Worm (Caenorhabditis elegans) whole organism, L1 larva: ENCODE results near the gene faah-6.
A peak's percentile ranks its signal among the peaks of the same experiment; 100 is the strongest.

Source experiments
- C04F5.9 ChIP-seq: sonication (generic microtip); optimal IDR thresholded peaks from 2 replicates; lab custom pipeline; 2016; ENCODE audit warnings: missing genetic modification characterization, missing compliant biosample characterization
- ceh-82 ChIP-seq, 3 experiments: fragments of 150-350 bp in 1 of 3; sonication (generic microtip) in 2 of 3; optimal IDR thresholded peaks; 2 replicates each; lab custom pipeline; 2014 to 2017; ENCODE audit warnings: missing biosample characterization in 3 of 3, missing genetic modification characterization in 3 of 3
- ces-1 ChIP-seq: fragments of 150-350 bp; optimal IDR thresholded peaks from 2 replicates; lab custom pipeline; 2014; ENCODE audit warnings: missing biosample characterization, missing genetic modification reagents, missing genetic modification characterization
- dpl-1 ChIP-seq, 3 experiments: fragments of 150-350 bp in 2 of 3; sonication (generic microtip) in 1 of 3; optimal IDR thresholded peaks; 2 replicates each; lab custom pipeline; 2014 to 2017; ENCODE audit warnings: missing biosample characterization in 3 of 3, missing genetic modification characterization in 3 of 3, missing genetic modification reagents in 3 of 3
- efl-1 ChIP-seq, 4 experiments: fragments of 150-350 bp; optimal IDR thresholded peaks in 3 of 4; peaks in 1 of 4; 1 replicate in 1 of 4; 2 replicates in 3 of 4; lab custom pipeline; 2014; ENCODE audit warnings: missing biosample characterization in 2 of 4, missing genetic modification characterization in 2 of 4, missing genetic modification reagents in 2 of 4
- fkh-8 ChIP-seq: sonication (generic microtip); optimal IDR thresholded peaks from 2 replicates; lab custom pipeline; 2016; ENCODE audit warnings: mild to moderate bottlenecking, missing genetic modification characterization, missing compliant biosample characterization
- grh-1 ChIP-seq: fragments of 200-800 bp; sonication (Bioruptor generic); IDR thresholded peaks from 2 replicates; pipeline ENCODE4 v1.3.6; 2022; ENCODE audit warnings: missing genetic modification reagents, missing genetic modification characterization, missing compliant biosample characterization
- hlh-17 ChIP-seq: fragments of 200-800 bp; sonication (Bioruptor generic); optimal IDR thresholded peaks from 2 replicates; lab custom pipeline; 2018; ENCODE audit warnings: missing genetic modification characterization, mild to moderate bottlenecking, missing compliant biosample characterization, moderate library complexity, borderline replicate concordance
- irx-1 ChIP-seq: sonication (generic microtip); optimal IDR thresholded peaks from 2 replicates; lab custom pipeline; 2016; ENCODE audit warnings: missing genetic modification characterization, missing compliant biosample characterization
- isw-1 ChIP-seq: fragments of 200-800 bp; sonication (Bioruptor generic); IDR thresholded peaks from 2 replicates; pipeline ENCODE4 v1.3.6; 2022; ENCODE audit warnings: missing genetic modification characterization, missing compliant biosample characterization
- lin-14 ChIP-seq: fragments of 200-800 bp; sonication (Bioruptor generic); optimal IDR thresholded peaks from 2 replicates; lab custom pipeline; 2018; ENCODE audit warnings: mild to moderate bottlenecking, missing genetic modification characterization, moderate library complexity, missing compliant biosample characterization
- lin-15B ChIP-seq: fragments of 150-350 bp; sonication (generic microtip); optimal IDR thresholded peaks from 3 replicates; lab custom pipeline; 2014; ENCODE audit warnings: missing biosample characterization, missing genetic modification characterization
- lin-39 ChIP-seq: fragments of 150-350 bp; optimal IDR thresholded peaks from 2 replicates; lab custom pipeline; 2014; ENCODE audit warnings: missing biosample characterization, missing genetic modification reagents, missing genetic modification characterization
- lir-3 ChIP-seq: sonication (generic microtip); optimal IDR thresholded peaks from 2 replicates; lab custom pipeline; 2016; ENCODE audit warnings: mild to moderate bottlenecking, missing genetic modification characterization, moderate library complexity, missing compliant biosample characterization; ENCODE audit not compliant: poor library complexity
- mef-2 ChIP-seq: fragments of 150-350 bp; optimal IDR thresholded peaks from 2 replicates; lab custom pipeline; 2014; ENCODE audit warnings: missing biosample characterization, missing genetic modification characterization
- nhr-11 ChIP-seq: fragments of 150-350 bp; optimal IDR thresholded peaks from 2 replicates; lab custom pipeline; 2014; ENCODE audit warnings: missing biosample characterization, missing genetic modification characterization
- nhr-47 ChIP-seq: sonication (generic microtip); optimal IDR thresholded peaks from 2 replicates; lab custom pipeline; 2016; ENCODE audit warnings: mild to moderate bottlenecking, missing genetic modification characterization, moderate library complexity, missing compliant biosample characterization
- nhr-71 ChIP-seq: sonication (generic microtip); optimal IDR thresholded peaks from 2 replicates; lab custom pipeline; 2016; ENCODE audit warnings: mild to moderate bottlenecking, missing genetic modification characterization, moderate library complexity, missing compliant biosample characterization
- nhr-76 ChIP-seq: sonication (generic microtip); optimal IDR thresholded peaks from 2 replicates; lab custom pipeline; 2017; ENCODE audit warnings: missing biosample characterization, missing genetic modification characterization
- nhr-85 ChIP-seq: sonication (generic microtip); peaks from one replicate; lab custom pipeline; 2016; ENCODE audit warnings: missing genetic modification characterization, inconsistent platforms, missing compliant biosample characterization
- rnt-1 ChIP-seq: sonication (generic microtip); optimal IDR thresholded peaks from 2 replicates; lab custom pipeline; 2016; ENCODE audit warnings: mild to moderate bottlenecking, missing genetic modification characterization, moderate library complexity, missing compliant biosample characterization
- snu-23 ChIP-seq: sonication (generic microtip); optimal IDR thresholded peaks from 2 replicates; lab custom pipeline; 2016; ENCODE audit warnings: missing genetic modification characterization, missing compliant biosample characterization
- sptf-1 ChIP-seq: fragments of 150-350 bp; optimal IDR thresholded peaks from 2 replicates; lab custom pipeline; 2014; ENCODE audit warnings: missing biosample characterization, missing genetic modification characterization
- unc-30 ChIP-seq: sonication (generic microtip); optimal IDR thresholded peaks from 2 replicates; lab custom pipeline; 2017; ENCODE audit warnings: missing biosample characterization, missing genetic modification characterization
- unc-62 ChIP-seq: fragments of 150-350 bp; optimal IDR thresholded peaks from 2 replicates; lab custom pipeline; 2014; ENCODE audit warnings: missing biosample characterization, missing genetic modification reagents, missing genetic modification characterization
- unc-98 ChIP-seq: fragments of 200-800 bp; sonication (Bioruptor generic); IDR thresholded peaks from 2 replicates; pipeline ENCODE4 v1.3.6; 2022; ENCODE audit warnings: missing genetic modification characterization, missing compliant biosample characterization
- zip-4 ChIP-seq: fragments of 200-800 bp; sonication (Bioruptor generic); optimal IDR thresholded peaks from 2 replicates; lab custom pipeline; 2018; ENCODE audit warnings: mild to moderate bottlenecking, missing genetic modification characterization, moderate library complexity, missing compliant biosample characterization

Gene faah-6

ce11 chrIII:11689303-11689702 lies 39.1 kb downstream of the faah-6 start (continued):
- TF ChIP-seq dpl-1 (GFP tag; optimal IDR thresholded peaks at IDR 0.05; lab: Kevin White, UChicago) (peak; percentile 11 to 17 (median 16)), unc-62 (GFP tag; lab: Kevin White, UChicago) (no peak), mef-2 (tag; lab: Kevin White, UChicago) (no peak), nhr-11 (tag; lab: Kevin White, UChicago) (no peak)

ce11 chrIII:11689887-11690286 lies 39.6 kb downstream of the faah-6 start:
- TF ChIP-seq lir-3 (tag; lab: Kevin White, UChicago) (no peak), snu-23 (no peak), mef-2 (tag; lab: Kevin White, UChicago) (no peak), isw-1 (GFP tag; lab: Robert Waterston, UW) (no peak), irx-1 (tag; lab: Kevin White, UChicago) (no peak), nhr-85 (no peak), grh-1 (GFP tag; lab: Robert Waterston, UW) (no peak), ceh-82 (tag; optimal IDR thresholded peaks at IDR 0.05; lab: Kevin White, UChicago) (no peak), unc-30 (tag; lab: Kevin White, UChicago) (no peak)

- peak; percentile 10 for TF ChIP-seq fkh-8
- TF ChIP-seq nhr-76 (tag; lab: Kevin White, UChicago) = no peak
- TF ChIP-seq nhr-85 = peak; percentile 48
Measured at ce11 chrIII:11692380-11692779, 42.1 kb downstream of the faah-6 start.

- TF ChIP-seq nhr-71 (tag; lab: Kevin White, UChicago) (peak; percentile 12), efl-1 (optimal IDR thresholded peaks at IDR 0.05; lab: Kevin White, UChicago) (no peak), efl-1 (GFP tag; optimal IDR thresholded peaks at IDR 0.05 in 1 of 2; lab: Kevin White, UChicago) (peak in 1 of 2 experiments; percentile 53), ces-1 (GFP tag; lab: Kevin White, UChicago) (no peak)
Measured at ce11 chrIII:11694506-11694947, 44.3 kb downstream of the faah-6 start.

- TF ChIP-seq nhr-47 (peak; percentile 7), grh-1 (GFP tag; lab: Robert Waterston, UW) (peak; percentile 26; the same call in 1 of the 2 replicates), hlh-17 (GFP tag; lab: Kevin White, UChicago) (no peak), lin-39 (no peak), unc-30 (tag; lab: Kevin White, UChicago) (no peak), unc-98 (no peak), lin-15B (no peak), nhr-71 (tag; lab: Kevin White, UChicago) (peak; percentile 14), C04F5.9 (no peak), fkh-8 (peak; percentile 50)
- TF ChIP-seq, all 84 proteins: peak for 4
Measured at ce11 chrIII:11694975-11695374, 44.7 kb downstream of the faah-6 start, which contains the start of gene Y41C4A.22. Y41C4A.22 (plus strand) TSS chrIII:11695275.

ce11 chrIII:11696273-11696672 lies 46.0 kb downstream of the faah-6 start, which contains the start of gene Y41C4A.6:
Y41C4A.6 (plus strand) TSS chrIII:11696573.
- TF ChIP-seq sptf-1 (no peak), zip-4 (GFP tag; lab: Kevin White, UChicago) (no peak), nhr-85 (no peak), fkh-8 (peak; percentile 35), lin-14 (GFP tag; lab: Kevin White, UChicago) (no peak), mef-2 (tag; lab: Kevin White, UChicago) (no peak)

ce11 chrIII:11698569-11698968 lies 48.3 kb downstream of the faah-6 start, which contains the start of gene Y41C4A.7:
Y41C4A.7 (plus strand) TSS chrIII:11698869.
- TF ChIP-seq hlh-17 (GFP tag; lab: Kevin White, UChicago) (no peak), rnt-1 (no peak), unc-98 (no peak)
- TF ChIP-seq, all 84 proteins: peak for 0
